Worm (Caenorhabditis elegans) whole organism, midembryonic: ENCODE data around the gene B0546.4.

Experiments
- T22C8.4 ChIP-seq: fragments of 200-800 bp; sonication (Bioruptor generic); IDR thresholded peaks from 2 replicates; pipeline ENCODE4 v1.3.6; 2022; ENCODE audit warnings: missing genetic modification characterization, missing compliant biosample characterization
- cog-1 ChIP-seq: sonication (generic microtip); optimal IDR thresholded peaks from 2 replicates; lab custom pipeline; 2016; ENCODE audit warnings: missing genetic modification characterization, missing compliant biosample characterization
- flt-1 ChIP-seq: fragments of 200-800 bp; sonication (Bioruptor generic); IDR thresholded peaks from 2 replicates; pipeline ENCODE4 v1.3.6; 2022; ENCODE audit warnings: missing genetic modification characterization, missing compliant biosample characterization
- klf-2 ChIP-seq: fragments of 200-800 bp; sonication (Bioruptor generic); conservative IDR thresholded peaks from 2 replicates; pipeline ENCODE4 v1.3.6; 2022; ENCODE audit warnings: missing genetic modification reagents, missing genetic modification characterization, missing compliant biosample characterization
- med-1 ChIP-seq: sonication (generic microtip); optimal IDR thresholded peaks from 2 replicates; lab custom pipeline; 2017; ENCODE audit warnings: missing genetic modification characterization, mild to moderate bottlenecking, missing compliant biosample characterization, antibody characterized with exemption, missing genetic modification reagents; ENCODE audit not compliant: insufficient read depth
- ref-1 ChIP-seq: fragments of 200-800 bp; sonication (Bioruptor generic); conservative IDR thresholded peaks from 2 replicates; pipeline ENCODE4 v1.3.6; 2022; ENCODE audit warnings: missing genetic modification reagents, missing genetic modification characterization, missing compliant biosample characterization
- tab-1 ChIP-seq: fragments of 200-800 bp; sonication (Bioruptor generic); IDR thresholded peaks from 2 replicates; pipeline ENCODE4 v1.3.6; 2022; ENCODE audit warnings: missing genetic modification characterization, missing compliant biosample characterization
- ztf-23 ChIP-seq: fragments of 200-800 bp; sonication (Bioruptor generic); IDR thresholded peaks from 2 replicates; pipeline ENCODE4 v1.3.6; 2022; ENCODE audit warnings: missing genetic modification reagents, missing genetic modification characterization, missing compliant biosample characterization
- ztf-29 ChIP-seq: fragments of 200-800 bp; sonication (Bioruptor generic); IDR thresholded peaks from 2 replicates; pipeline ENCODE4 v1.3.6; 2022; ENCODE audit warnings: missing genetic modification reagents, missing genetic modification characterization, missing compliant biosample characterization

B0546.4 gene

DNA sequence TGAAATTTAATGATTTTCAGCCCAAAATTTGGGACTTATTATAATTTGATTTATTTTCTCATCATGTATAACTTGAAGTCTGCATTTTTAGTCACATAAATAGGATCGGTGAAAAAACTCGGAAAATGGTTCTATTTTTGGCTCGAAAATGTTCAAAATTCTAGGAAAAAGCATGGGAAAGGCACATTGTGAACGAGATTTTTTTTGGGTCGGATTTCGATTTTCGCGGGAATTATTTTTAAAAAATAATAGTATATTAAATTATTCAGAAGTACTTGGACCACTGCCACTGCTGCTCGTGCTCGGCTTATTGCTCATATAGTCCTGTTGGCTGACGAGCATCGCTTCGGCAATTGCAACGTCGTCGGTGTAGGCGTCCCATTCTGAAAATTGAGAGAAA, 10.6 kb downstream of the B0546.4 start:
- TF ChIP-seq tab-1 (no peak), ref-1 (GFP tag; lab: Robert Waterston, UW) (no peak), med-1 (no peak)

DNA sequence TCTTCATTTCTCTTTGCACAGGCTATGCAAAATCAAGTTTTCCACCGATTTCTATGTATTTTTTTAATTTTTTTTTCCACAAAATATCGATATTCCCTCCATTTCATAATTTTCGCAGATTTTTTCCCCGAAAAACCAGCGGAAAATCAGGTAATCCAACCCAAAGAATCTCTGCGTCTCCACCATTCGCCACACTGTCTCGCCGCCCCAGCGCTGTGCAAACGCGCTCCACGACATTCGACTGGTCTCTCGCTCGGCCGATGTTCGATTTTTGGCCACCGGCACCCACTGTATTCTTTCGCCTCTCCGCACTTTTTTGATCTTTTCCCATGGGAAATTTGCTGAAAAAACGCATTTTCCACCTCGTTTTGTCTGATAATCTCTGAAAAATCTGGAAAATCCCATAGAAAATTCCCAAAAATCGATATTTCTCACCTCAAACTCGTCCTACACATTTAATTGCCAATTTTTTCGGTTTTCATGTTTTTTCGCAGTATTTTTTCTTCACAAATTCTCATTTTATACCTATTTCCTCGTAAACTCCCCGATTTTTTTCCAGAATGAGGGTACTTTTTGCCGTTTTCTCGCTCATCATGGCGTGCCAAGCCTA, 15.2 kb downstream of the B0546.4 start, which contains the start of gene vha-19:
TSS of gene vha-19 (plus strand) at position 560 of the 610 bp plus-strand sequence.
- TF ChIP-seq ztf-23 (GFP tag; lab: Robert Waterston, UW) (no peak), flt-1 (no peak), ref-1 (GFP tag; lab: Robert Waterston, UW) (no peak), cog-1 (tag; lab: Kevin White, UChicago) (no peak), tab-1 (no peak), ztf-29 (no peak), klf-2 (GFP tag; lab: Robert Waterston, UW) (no peak), med-1 (no peak), T22C8.4 (GFP tag; lab: Robert Waterston, UW) (no peak)

DNA sequence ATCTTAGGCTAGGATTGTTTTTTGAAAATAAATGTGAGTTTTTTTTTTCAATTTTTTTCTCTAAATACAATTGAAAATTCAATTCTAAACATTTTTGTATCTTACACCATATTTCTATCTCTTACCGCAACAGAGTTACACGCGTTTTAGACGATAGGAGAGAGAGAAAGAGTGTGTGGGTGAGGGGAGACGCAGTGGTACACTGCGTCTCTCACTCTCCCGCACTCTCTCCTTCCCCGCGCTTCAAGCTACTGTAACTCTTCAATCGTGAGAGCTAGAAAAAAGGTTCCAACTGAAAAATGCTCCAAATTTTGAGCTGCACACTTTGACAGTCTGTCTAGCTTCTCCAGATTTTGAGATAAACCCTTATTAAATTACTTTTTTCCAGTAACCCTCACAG, 20.2 kb downstream of the B0546.4 start:
- TF ChIP-seq tab-1 = no peak
- no peak for TF ChIP-seq med-1
- no peak for TF ChIP-seq ztf-29

DNA sequence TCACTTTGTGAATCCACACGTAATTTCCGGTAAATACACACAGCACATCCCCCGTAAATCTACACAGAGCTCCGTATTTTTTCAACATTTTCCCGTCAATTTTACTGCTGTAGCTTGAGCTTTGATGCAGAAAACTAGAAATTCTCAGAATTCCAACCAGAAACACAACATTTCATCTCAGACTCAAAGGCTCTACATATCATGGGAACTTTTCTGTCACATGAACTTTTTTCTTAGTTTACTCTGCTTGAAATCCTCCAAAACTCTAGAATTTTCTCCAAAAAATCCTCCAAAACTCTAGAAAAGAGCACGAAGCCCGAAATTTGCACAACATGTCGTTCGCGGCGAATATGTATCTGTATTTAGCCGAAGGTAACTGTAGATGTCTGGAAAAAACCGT, 20.7 kb downstream of the B0546.4 start, which contains the start of gene Y55H10A.2:
TSS of gene Y55H10A.2 (plus strand) at position 301 of the 400 bp plus-strand sequence.
- TF ChIP-seq T22C8.4 (GFP tag; lab: Robert Waterston, UW) (no peak), flt-1 (no peak), ztf-23 (GFP tag; lab: Robert Waterston, UW) (no peak), cog-1 (tag; lab: Kevin White, UChicago) (no peak), klf-2 (GFP tag; lab: Robert Waterston, UW) (no peak), med-1 (no peak), ztf-29 (no peak), tab-1 (no peak), ref-1 (GFP tag; lab: Robert Waterston, UW) (no peak)

DNA sequence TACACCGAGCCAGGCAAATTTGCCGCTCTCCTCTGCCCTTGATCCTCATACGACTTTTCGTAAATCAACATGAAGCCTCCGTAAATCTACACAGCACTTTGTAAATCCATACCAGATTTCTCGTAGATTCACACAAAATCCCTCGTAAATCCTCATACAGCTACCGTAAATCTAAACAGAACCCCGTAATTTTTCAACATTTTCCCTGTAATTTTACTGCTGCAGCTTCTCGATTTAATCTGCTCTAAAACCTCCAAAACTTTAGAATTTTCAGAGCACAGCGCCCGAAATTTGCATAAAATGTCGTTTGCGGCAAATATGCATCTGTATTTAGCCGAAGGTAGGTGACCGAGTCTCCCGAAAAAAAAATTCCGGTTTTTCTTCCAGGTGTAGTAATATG, 29.2 kb downstream of the B0546.4 start, which contains the start of gene F42A6.1:
TSS of gene F42A6.1 (plus strand) at position 301 of the 400 bp plus-strand sequence.
- TF ChIP-seq flt-1 = no peak
- no peak for TF ChIP-seq ztf-23 (GFP tag; lab: Robert Waterston, UW)
- TF ChIP-seq ztf-29 = no peak
- no peak for TF ChIP-seq T22C8.4 (GFP tag; lab: Robert Waterston, UW)
- TF ChIP-seq tab-1 = no peak
- no peak for TF ChIP-seq cog-1 (tag; lab: Kevin White, UChicago)
- TF ChIP-seq klf-2 (GFP tag; lab: Robert Waterston, UW) = no peak
- TF ChIP-seq ref-1 (GFP tag; lab: Robert Waterston, UW) = no peak

DNA sequence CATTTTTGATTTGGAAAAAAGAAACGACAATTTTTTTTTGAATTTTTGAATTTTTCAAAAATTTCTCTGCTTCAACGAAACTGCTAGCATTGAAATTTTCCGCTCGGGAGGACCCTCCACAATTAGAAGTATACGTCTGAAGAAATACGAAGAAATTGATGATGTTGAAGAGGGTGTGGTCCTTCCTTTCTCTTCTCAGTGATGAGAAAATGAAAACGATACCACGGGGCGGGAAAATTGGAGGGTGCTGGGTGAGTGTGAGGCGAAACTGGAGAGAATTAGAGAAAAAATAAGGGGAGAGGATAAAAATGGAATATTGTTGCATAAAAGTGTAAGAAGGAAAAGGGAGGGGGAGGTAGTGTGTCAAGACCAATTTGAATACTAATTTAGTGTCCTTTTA, 31.9 kb downstream of the B0546.4 start:
- no peak for TF ChIP-seq T22C8.4 (GFP tag; lab: Robert Waterston, UW)
- no peak for TF ChIP-seq flt-1
- TF ChIP-seq ztf-29 = no peak
- TF ChIP-seq klf-2 (GFP tag; lab: Robert Waterston, UW) = no peak
- no peak for TF ChIP-seq ztf-23 (GFP tag; lab: Robert Waterston, UW)
- no peak for TF ChIP-seq ref-1 (GFP tag; lab: Robert Waterston, UW)
- TF ChIP-seq tab-1 = no peak
- TF ChIP-seq med-1 = no peak
- TF ChIP-seq cog-1 (tag; lab: Kevin White, UChicago) = no peak

DNA sequence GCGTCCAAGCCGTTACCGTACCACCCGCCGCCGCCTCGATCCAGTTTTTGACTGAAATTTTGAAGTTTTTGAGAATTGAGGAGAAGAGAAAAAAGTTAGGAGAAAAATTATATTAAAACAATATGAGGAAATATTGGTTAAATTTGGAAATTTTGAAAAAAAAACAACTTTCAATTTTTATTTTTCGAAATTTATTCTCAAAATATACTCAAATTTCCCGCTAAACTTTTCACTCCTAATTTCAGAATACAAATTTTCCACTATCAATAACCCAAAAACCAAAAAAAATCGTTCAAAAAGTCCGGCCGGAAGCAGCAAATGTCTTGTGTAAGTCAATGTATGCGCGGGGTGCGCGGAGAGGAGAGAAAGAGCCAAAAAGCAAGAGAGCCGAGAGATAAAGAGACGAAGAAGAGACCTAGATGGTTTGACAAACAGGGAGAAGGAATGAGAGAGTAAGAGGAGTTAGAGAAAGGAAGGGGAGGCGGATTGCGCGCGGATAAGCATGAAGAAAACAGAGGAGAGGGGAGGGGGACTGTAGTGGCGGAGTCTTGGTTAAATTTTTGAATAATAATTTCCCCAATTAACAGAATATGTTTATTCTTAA, 33.9 kb downstream of the B0546.4 start, which contains the start of gene elks-1:
TSS of gene elks-1 (minus strand) at position 51 of the 604 bp plus-strand sequence.
- TF ChIP-seq med-1 = no peak
- no peak for TF ChIP-seq cog-1 (tag; lab: Kevin White, UChicago)
- no peak for TF ChIP-seq ztf-23 (GFP tag; lab: Robert Waterston, UW)
- no peak for TF ChIP-seq T22C8.4 (GFP tag; lab: Robert Waterston, UW)
- TF ChIP-seq tab-1 = no peak
- no peak for TF ChIP-seq flt-1
- no peak for TF ChIP-seq ref-1 (GFP tag; lab: Robert Waterston, UW)
- no peak for TF ChIP-seq ztf-29
- no peak for TF ChIP-seq klf-2 (GFP tag; lab: Robert Waterston, UW)

DNA sequence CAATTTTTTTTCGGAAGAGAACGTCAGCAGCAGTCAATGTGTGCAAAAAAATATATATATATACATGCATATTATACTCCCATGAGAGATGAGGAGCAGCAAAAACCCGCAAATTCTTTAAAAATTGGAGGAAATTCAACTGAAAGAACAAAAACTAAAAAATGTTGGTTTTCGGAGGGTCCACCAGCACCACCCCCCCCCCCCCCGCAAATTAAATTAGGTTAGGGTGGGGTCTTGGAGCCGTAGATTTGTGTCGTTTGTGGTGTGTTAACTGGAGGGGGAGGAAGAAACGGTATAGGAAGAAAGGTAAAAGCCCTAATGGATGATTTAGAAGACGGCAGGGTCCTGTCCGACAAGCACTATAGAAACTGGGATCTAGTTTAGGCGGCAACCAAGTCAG, 35.6 kb downstream of the B0546.4 start:
- TF ChIP-seq tab-1 (no peak), cog-1 (tag; lab: Kevin White, UChicago) (no peak), ref-1 (GFP tag; lab: Robert Waterston, UW) (no peak), klf-2 (GFP tag; lab: Robert Waterston, UW) (no peak), med-1 (no peak), flt-1 (no peak), ztf-23 (GFP tag; lab: Robert Waterston, UW) (no peak), T22C8.4 (GFP tag; lab: Robert Waterston, UW) (no peak), ztf-29 (no peak)

DNA sequence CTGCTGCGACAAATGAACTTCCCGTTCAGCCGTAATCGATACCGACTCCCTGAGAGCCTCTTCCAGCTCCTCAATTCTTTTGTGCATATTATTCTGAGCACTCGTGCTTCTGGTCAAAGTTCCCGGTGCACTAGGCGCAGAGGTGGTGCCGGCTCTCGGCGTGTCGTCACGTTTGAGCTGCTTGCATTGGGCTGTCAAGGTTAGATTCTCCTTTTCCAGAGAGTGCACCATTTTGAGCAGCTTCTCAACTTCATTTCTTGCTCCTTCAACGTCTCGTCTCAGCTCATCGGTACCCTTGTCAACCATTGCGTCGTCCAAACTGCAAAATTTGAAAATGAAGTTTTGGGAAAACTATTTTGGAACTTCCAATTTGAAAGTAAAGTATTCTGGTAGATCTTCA, 38.5 kb downstream of the B0546.4 start:
- TF ChIP-seq ref-1 (GFP tag; lab: Robert Waterston, UW) (no peak), ztf-29 (no peak), ztf-23 (GFP tag; lab: Robert Waterston, UW) (no peak), cog-1 (tag; lab: Kevin White, UChicago) (no peak), med-1 (no peak)

DNA sequence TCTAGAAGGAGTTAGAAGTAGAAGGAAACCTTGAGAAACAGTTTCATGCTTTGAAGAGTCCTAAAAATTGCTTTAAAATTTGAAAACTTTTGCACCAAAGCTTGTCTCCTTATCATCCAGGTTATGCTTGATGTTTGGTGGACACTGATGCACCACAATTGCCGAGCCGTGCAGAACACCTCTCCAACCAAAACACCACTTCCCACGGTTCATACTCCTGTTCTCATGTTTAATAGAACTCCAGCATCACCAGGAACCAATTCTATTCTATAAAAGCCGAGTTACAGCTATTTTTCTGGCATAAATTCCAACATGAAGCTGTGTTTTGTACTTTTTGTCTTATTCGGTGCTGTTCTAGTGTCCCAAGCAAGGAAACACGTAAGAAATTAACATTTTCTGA, 42.8 kb downstream of the B0546.4 start, which contains the start of gene F42A6.2:
TSS of gene F42A6.2 (plus strand) at position 301 of the 400 bp plus-strand sequence.
- TF ChIP-seq med-1 (no peak), T22C8.4 (GFP tag; lab: Robert Waterston, UW) (no peak)
